Worm (Caenorhabditis elegans): ENCODE measurements around the gene gst-40.

DNA sequence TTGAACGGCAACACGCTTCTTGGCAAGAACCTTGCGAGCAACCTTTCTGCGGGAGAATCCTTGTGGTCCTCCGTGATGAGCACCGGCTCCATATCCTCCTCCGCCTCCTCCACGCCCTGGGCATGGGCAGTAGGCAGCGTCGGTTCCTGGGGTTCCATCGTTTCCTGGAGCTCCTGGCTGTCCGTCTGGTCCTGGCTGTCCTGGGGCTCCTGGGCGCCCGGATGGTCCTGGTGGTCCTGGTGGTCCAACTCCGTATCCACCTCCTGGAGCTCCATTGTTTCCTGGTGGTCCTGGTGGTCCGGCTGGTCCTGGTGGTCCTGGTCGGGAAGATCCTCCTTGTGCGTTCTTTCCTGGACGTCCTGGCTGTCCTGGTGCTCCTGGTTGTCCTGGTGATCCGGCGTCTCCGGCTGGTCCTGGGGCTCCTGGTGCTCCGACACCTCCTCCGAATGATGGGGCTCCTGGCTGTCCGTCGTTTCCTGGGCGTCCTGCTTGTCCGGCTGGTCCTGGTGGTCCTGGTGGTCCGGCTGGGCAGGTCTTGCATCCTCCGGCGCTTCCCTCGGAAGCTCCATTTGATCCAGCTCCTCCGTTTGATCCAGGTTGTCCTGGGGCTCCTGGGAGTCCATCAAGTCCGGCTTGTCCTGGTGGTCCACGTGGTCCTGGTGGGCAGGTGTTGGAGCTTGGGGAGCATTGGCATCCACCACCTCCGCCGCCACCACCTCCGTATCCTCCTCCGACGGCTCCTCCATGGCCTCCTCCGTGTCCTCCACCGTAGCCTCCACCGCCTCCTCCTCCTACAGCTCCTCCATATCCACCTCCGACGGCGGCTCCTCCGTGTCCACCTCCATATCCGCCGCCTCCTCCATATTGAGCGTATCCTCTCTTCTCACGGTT is 2.4 kb downstream of the gst-40 start:
- TF ChIP-seq mep-1 (tag; optimal IDR thresholded peaks at IDR 0.05): no peak
- no peak for TF ChIP-seq ceh-39 (tag; optimal IDR thresholded peaks at IDR 0.05)
- no peak for TF ChIP-seq nhr-28 (tag; optimal IDR thresholded peaks at IDR 0.05)
- TF ChIP-seq nhr-12 (tag; optimal IDR thresholded peaks at IDR 0.05): no peak
- TF ChIP-seq lin-13 (tag; optimal IDR thresholded peaks at IDR 0.05): no peak
- no peak for TF ChIP-seq elt-1 (tag; optimal IDR thresholded peaks at IDR 0.05; ENCODE audit: borderline replicate concordance, insufficient read depth)
- TF ChIP-seq elt-3 (tag; optimal IDR thresholded peaks at IDR 0.05): no peak
- no peak for TF ChIP-seq ztf-11 (tag; optimal IDR thresholded peaks at IDR 0.05)
- TF ChIP-seq nhr-237 (tag; optimal IDR thresholded peaks at IDR 0.05): no peak

All from whole organism, mixed stage, embryonic.